Worm (Caenorhabditis elegans) whole organism, L4 larva: ENCODE measurements around the gene fdgt-2.
A peak's percentile ranks its signal among the peaks of the same experiment; 100 is the strongest.

Experiments
- F44E2.7 ChIP-seq: fragments of 200-800 bp; sonication (Bioruptor generic); IDR thresholded peaks from 2 replicates; pipeline ENCODE4 v2.1.2; 2022; ENCODE audit warnings: missing genetic modification characterization, missing compliant biosample characterization
- T20F7.1 ChIP-seq: fragments of 200-800 bp; sonication (Bioruptor generic); optimal IDR thresholded peaks from 2 replicates; lab custom pipeline; 2018; ENCODE audit warnings: mild to moderate bottlenecking, missing genetic modification characterization, missing compliant biosample characterization
- Y105C5A.15 ChIP-seq: fragments of 200-800 bp; sonication (Bioruptor generic); IDR thresholded peaks from 2 replicates; pipeline ENCODE4 v1.3.6; 2022; ENCODE audit warnings: missing genetic modification characterization, missing compliant biosample characterization
- ZK546.5 ChIP-seq, 2 experiments: sonication (generic microtip); optimal IDR thresholded peaks; 2 replicates each; lab custom pipeline; 2017; ENCODE audit warnings: missing biosample characterization in 2 of 2, missing genetic modification characterization in 2 of 2
- aha-1 ChIP-seq: fragments of 150-350 bp; peaks from one replicate; lab custom pipeline; 2014; ENCODE audit warnings: missing biosample characterization, missing genetic modification characterization
- aly-2 ChIP-seq: sonication (generic microtip); optimal IDR thresholded peaks from 2 replicates; lab custom pipeline; 2018; ENCODE audit warnings: missing biosample characterization, missing genetic modification characterization
- ama-1 ChIP-seq: fragments of 150-350 bp; optimal IDR thresholded peaks from 2 replicates; lab custom pipeline; 2014; ENCODE audit warnings: inconsistent platforms, mixed read lengths
- ceh-28 ChIP-seq: fragments of 150-350 bp; optimal IDR thresholded peaks from 2 replicates; lab custom pipeline; 2014; ENCODE audit warnings: missing biosample characterization, missing genetic modification reagents, missing genetic modification characterization
- ceh-44 ChIP-seq: fragments of 200-800 bp; sonication (Bioruptor generic); IDR thresholded peaks from 2 replicates; pipeline ENCODE4 v1.3.6; 2022; ENCODE audit warnings: missing genetic modification reagents, missing genetic modification characterization, missing compliant biosample characterization
- ces-1 ChIP-seq: fragments of 150-350 bp; sonication (generic microtip); optimal IDR thresholded peaks from 4 replicates; lab custom pipeline; 2014; ENCODE audit warnings: missing biosample characterization, missing genetic modification reagents, missing genetic modification characterization
- daf-16 ChIP-seq, 3 experiments: sonication (generic microtip); optimal IDR thresholded peaks; 2 replicates each; lab custom pipeline; 2016 to 2017; ENCODE audit warnings: missing genetic modification characterization in 3 of 3, missing genetic modification reagents in 3 of 3, mild to moderate bottlenecking in 2 of 3, missing compliant biosample characterization in 2 of 3, missing biosample characterization in 1 of 3, moderate library complexity in 1 of 3
- daf-8 ChIP-seq: fragments of 200-800 bp; sonication (Bioruptor generic); IDR thresholded peaks from 2 replicates; pipeline ENCODE4 v1.3.6; 2022; ENCODE audit warnings: missing genetic modification characterization, missing compliant biosample characterization
- dmd-6 ChIP-seq: fragments of 200-800 bp; sonication (Bioruptor generic); IDR thresholded peaks from 2 replicates; pipeline ENCODE4 v1.3.6; 2022; ENCODE audit warnings: missing genetic modification reagents, missing genetic modification characterization, missing compliant biosample characterization
- dpl-1 ChIP-seq: fragments of 150-350 bp; optimal IDR thresholded peaks from 2 replicates; lab custom pipeline; 2014; ENCODE audit warnings: missing biosample characterization, missing genetic modification reagents, missing genetic modification characterization
- dve-1 ChIP-seq: sonication (generic microtip); optimal IDR thresholded peaks from 2 replicates; lab custom pipeline; 2017; ENCODE audit warnings: antibody characterized with exemption, mild to moderate bottlenecking, missing genetic modification characterization, missing compliant biosample characterization; ENCODE audit not compliant: insufficient read depth
- egl-43 ChIP-seq: fragments of 200-800 bp; sonication (Bioruptor generic); IDR thresholded peaks from 2 replicates; pipeline ENCODE4 v1.3.6; 2022; ENCODE audit warnings: missing genetic modification reagents, missing genetic modification characterization, missing compliant biosample characterization
- gei-8 ChIP-seq: fragments of 200-800 bp; sonication (Bioruptor generic); optimal IDR thresholded peaks from 2 replicates; lab custom pipeline; 2018; ENCODE audit warnings: mild to moderate bottlenecking, missing genetic modification characterization, missing compliant biosample characterization
- hif-1 ChIP-seq, 2 experiments: sonication (generic microtip); optimal IDR thresholded peaks; 2 replicates each; lab custom pipeline; 2016 to 2017; ENCODE audit warnings: missing compliant biosample characterization in 2 of 2, missing genetic modification characterization in 2 of 2, missing genetic modification reagents in 2 of 2, missing genotype in 2 of 2, mild to moderate bottlenecking in 1 of 2
- hlh-11 ChIP-seq: fragments of 200-800 bp; sonication (Bioruptor generic); optimal IDR thresholded peaks from 2 replicates; lab custom pipeline; 2018; ENCODE audit warnings: mild to moderate bottlenecking, missing genetic modification characterization, missing compliant biosample characterization
- hlh-30 ChIP-seq: sonication (generic microtip); optimal IDR thresholded peaks from 2 replicates; lab custom pipeline; 2017; ENCODE audit warnings: antibody characterized with exemption, mild to moderate bottlenecking, missing genetic modification characterization, missing compliant biosample characterization; ENCODE audit not compliant: insufficient read depth
- lim-7 ChIP-seq: fragments of 200-800 bp; sonication (Bioruptor generic); IDR thresholded peaks from 2 replicates; pipeline ENCODE4 v1.3.6; 2022; ENCODE audit warnings: missing genetic modification characterization, missing compliant biosample characterization
- lin-13 ChIP-seq: fragments of 150-350 bp; optimal IDR thresholded peaks from 2 replicates; lab custom pipeline; 2014; ENCODE audit warnings: missing biosample characterization, missing genetic modification reagents, missing genetic modification characterization
- lin-29 ChIP-seq: fragments of 200-800 bp; sonication (Bioruptor generic); IDR thresholded peaks from 2 replicates; pipeline ENCODE4 v1.3.6; 2022; ENCODE audit warnings: missing genetic modification reagents, missing genetic modification characterization, missing compliant biosample characterization
- lin-38 ChIP-seq: fragments of 200-800 bp; sonication (Bioruptor generic); IDR thresholded peaks from 2 replicates; pipeline ENCODE4 v1.3.6; 2022; ENCODE audit warnings: missing genetic modification reagents, missing genetic modification characterization, missing compliant biosample characterization
- lir-3 ChIP-seq: sonication (generic microtip); optimal IDR thresholded peaks from 2 replicates; lab custom pipeline; 2016; ENCODE audit warnings: mild to moderate bottlenecking, missing genetic modification characterization, missing compliant biosample characterization
- lsy-2 ChIP-seq, 2 experiments: fragments of 150-350 bp in 1 of 2; sonication (generic microtip) in 1 of 2; optimal IDR thresholded peaks; 2 replicates each; lab custom pipeline; 2014 to 2017; ENCODE audit warnings: missing biosample characterization in 2 of 2, missing genetic modification characterization in 2 of 2
- madf-5 ChIP-seq, 2 experiments: fragments of 200-800 bp; sonication (Bioruptor generic); IDR thresholded peaks; 2 replicates each; pipeline ENCODE4 v1.3.6; 2022; ENCODE audit warnings: missing compliant biosample characterization in 2 of 2, missing genetic modification characterization in 2 of 2
- mep-1 ChIP-seq: fragments of 150-350 bp; sonication (generic microtip); optimal IDR thresholded peaks from 3 replicates; lab custom pipeline; 2014; ENCODE audit warnings: missing biosample characterization, missing genetic modification characterization
- mes-2 ChIP-seq: sonication (generic microtip); optimal IDR thresholded peaks from 2 replicates; lab custom pipeline; 2016; ENCODE audit warnings: missing genotype, mild to moderate bottlenecking, missing genetic modification characterization, missing compliant biosample characterization; ENCODE audit not compliant: poor library complexity, severe bottlenecking
- nhr-10 ChIP-seq: fragments of 150-350 bp; optimal IDR thresholded peaks from 2 replicates; lab custom pipeline; 2014; ENCODE audit warnings: missing biosample characterization, missing genetic modification characterization
- nhr-102 ChIP-seq: sonication (generic microtip); optimal IDR thresholded peaks from 2 replicates; lab custom pipeline; 2016; ENCODE audit warnings: mild to moderate bottlenecking, missing genetic modification characterization, moderate library complexity, missing compliant biosample characterization
- nhr-237 ChIP-seq: sonication (generic microtip); optimal IDR thresholded peaks from 2 replicates; lab custom pipeline; 2017; ENCODE audit warnings: missing biosample characterization, missing genetic modification characterization
- nhr-25 ChIP-seq: sonication (generic microtip); optimal IDR thresholded peaks from 2 replicates; lab custom pipeline; 2017; ENCODE audit warnings: missing genetic modification characterization, mild to moderate bottlenecking, missing compliant biosample characterization, antibody characterized with exemption, moderate library complexity, borderline replicate concordance; ENCODE audit not compliant: insufficient read depth
- nhr-41 ChIP-seq: fragments of 200-800 bp; sonication (Bioruptor generic); IDR thresholded peaks from 2 replicates; pipeline ENCODE4 v1.3.6; 2022; ENCODE audit warnings: missing genetic modification reagents, missing genetic modification characterization, missing compliant biosample characterization
- nhr-6 ChIP-seq: fragments of 150-350 bp; optimal IDR thresholded peaks from 2 replicates; lab custom pipeline; 2014; ENCODE audit warnings: missing biosample characterization, missing genetic modification characterization
- pha-4 ChIP-seq, 2 experiments: fragments of 150-350 bp in 1 of 2; fragments of 200-800 bp in 1 of 2; sonication (Bioruptor generic) in 1 of 2; IDR thresholded peaks in 1 of 2; optimal IDR thresholded peaks in 1 of 2; 2 replicates each; pipeline versions ENCODE4 v1.3.6 to Lab custom; 2014 to 2022; ENCODE audit warnings: missing genetic modification characterization in 2 of 2, missing genetic modification reagents in 2 of 2, missing biosample characterization in 1 of 2, missing compliant biosample characterization in 1 of 2
- saeg-2 ChIP-seq: fragments of 200-800 bp; sonication (Bioruptor generic); IDR thresholded peaks from 2 replicates; pipeline ENCODE4 v1.3.6; 2022; ENCODE audit warnings: missing genetic modification reagents, missing genetic modification characterization, missing compliant biosample characterization
- set-16 ChIP-seq: fragments of 200-800 bp; sonication (Bioruptor generic); IDR thresholded peaks from 2 replicates; pipeline ENCODE4 v1.3.6; 2022; ENCODE audit warnings: missing genetic modification reagents, missing genetic modification characterization, missing compliant biosample characterization
- snpc-4 ChIP-seq: fragments of 150-350 bp; optimal IDR thresholded peaks from 2 replicates; lab custom pipeline; 2014; ENCODE audit warnings: missing biosample characterization, missing genetic modification characterization
- spr-3 ChIP-seq: fragments of 200-800 bp; sonication (Bioruptor generic); optimal IDR thresholded peaks from 2 replicates; lab custom pipeline; 2018; ENCODE audit warnings: mild to moderate bottlenecking, missing genetic modification characterization, missing compliant biosample characterization
- unc-130 ChIP-seq: sonication (generic microtip); optimal IDR thresholded peaks from 2 replicates; lab custom pipeline; 2016; ENCODE audit warnings: missing genetic modification reagents, missing genetic modification characterization, missing compliant biosample characterization
- zip-2 ChIP-seq: fragments of 150-350 bp; optimal IDR thresholded peaks from 2 replicates; lab custom pipeline; 2014; ENCODE audit warnings: missing biosample characterization, missing genetic modification characterization
- ztf-11 ChIP-seq: fragments of 150-350 bp; optimal IDR thresholded peaks from 2 replicates; lab custom pipeline; 2014; ENCODE audit warnings: missing biosample characterization, missing genetic modification characterization
- ztf-7 ChIP-seq: fragments of 150-350 bp; optimal IDR thresholded peaks from 2 replicates; lab custom pipeline; 2014; ENCODE audit warnings: missing biosample characterization, missing genetic modification characterization

The fdgt-2 gene

DNA sequence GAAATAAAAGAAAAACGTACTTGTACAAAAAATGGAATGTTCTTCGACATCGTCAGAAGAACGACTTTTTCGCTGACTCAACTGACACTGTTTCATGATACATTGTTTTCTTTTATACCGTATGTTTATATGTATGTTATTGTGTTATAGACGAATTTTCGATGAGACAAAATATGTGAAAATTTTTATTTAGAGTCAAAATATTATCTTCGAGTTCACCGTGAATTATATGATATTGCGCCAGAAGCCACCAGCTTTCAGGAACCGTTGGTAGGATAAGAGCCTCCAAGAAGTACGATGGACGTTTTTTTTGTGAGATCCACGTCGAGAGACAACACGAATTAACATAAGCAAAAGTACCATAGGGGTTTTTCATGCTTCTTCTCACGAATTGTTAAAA lies 38.7 kb downstream of the fdgt-2 start, which contains the start of gene F22B5.6:
F22B5.6 (minus strand) TSS at position 101 of the 400 bp plus-strand sequence.
- TF ChIP-seq lim-7 (GFP tag; lab: Robert Waterston, UW) (no peak), pha-4 (GFP tag; IDR thresholded peaks at IDR 0.05; lab: Robert Waterston, UW) (no peak), pha-4 (tag; optimal IDR thresholded peaks at IDR 0.05; lab: Kevin White, UChicago) (no peak), lin-29 (no peak), unc-130 (no peak), nhr-41 (GFP tag; lab: Robert Waterston, UW) (no peak), daf-16 (GFP tag; optimal IDR thresholded peaks at IDR 0.05; lab: Kevin White, UChicago) (no peak), daf-16 (tag; optimal IDR thresholded peaks at IDR 0.05; lab: Kevin White, UChicago) (no peak), aha-1 (tag; lab: Kevin White, UChicago) (no peak)

- TF ChIP-seq ztf-7 (tag; lab: Kevin White, UChicago), result no peak
- TF ChIP-seq Y105C5A.15 (GFP tag; lab: Robert Waterston, UW), result no peak
- TF ChIP-seq unc-130, result peak; percentile 21
- TF ChIP-seq ama-1 (lab: Kevin White, UChicago), result no peak
- peak; percentile 13 for TF ChIP-seq dpl-1 (GFP tag; lab: Kevin White, UChicago)
- TF ChIP-seq lin-38 (GFP tag; lab: Robert Waterston, UW), result 0 out of 2 replicates have a peak, but pooled peaks have one; percentile 22
These were observed 39.4 kb downstream of the fdgt-2 start for ce11 chrII:8456681-8457389.

ce11 chrII:8457438-8457837 lies 40.0 kb downstream of the fdgt-2 start, which contains the start of gene zyg-9:
Gene zyg-9, plus strand, starts transcription at chrII:8457818.
- no peak for TF ChIP-seq snpc-4 (tag; lab: Kevin White, UChicago)
- peak; percentile 28; the same call in 1 of the 2 replicates for TF ChIP-seq egl-43 (GFP tag; lab: Robert Waterston, UW)
- no peak for TF ChIP-seq ZK546.5 (tag; optimal IDR thresholded peaks at IDR 0.05; lab: Kevin White, UChicago)
- TF ChIP-seq mep-1, result peak; percentile 10
- TF ChIP-seq nhr-41 (GFP tag; lab: Robert Waterston, UW), result no peak
- TF ChIP-seq mes-2 (tag; lab: Kevin White, UChicago), result peak; percentile 37
- peak in 1 of 2 experiments; percentile 22 for TF ChIP-seq hif-1 (tag; optimal IDR thresholded peaks at IDR 0.05; lab: Kevin White, UChicago)
- TF ChIP-seq lir-3 (tag; lab: Kevin White, UChicago), result no peak
- TF ChIP-seq T20F7.1 (GFP tag; lab: Kevin White, UChicago), result no peak
- no peak for TF ChIP-seq nhr-6
- no peak for TF ChIP-seq lin-13 (GFP tag; lab: Kevin White, UChicago)
- peak in 1 of 2 experiments; percentile 60 for TF ChIP-seq lsy-2 (tag; optimal IDR thresholded peaks at IDR 0.05; lab: Kevin White, UChicago)
- no peak for TF ChIP-seq ceh-44 (GFP tag; lab: Robert Waterston, UW)
- TF ChIP-seq dve-1, result peak; percentile 7
- no peak for TF ChIP-seq madf-5 (GFP tag; IDR thresholded peaks at IDR 0.05; lab: Robert Waterston, UW)
- peak; percentile 24 for TF ChIP-seq hlh-11
- TF ChIP-seq hlh-30 (tag; lab: Kevin White, UChicago), result peak; percentile 83
- no peak for TF ChIP-seq lin-38 (GFP tag; lab: Robert Waterston, UW)
- no peak for TF ChIP-seq nhr-102 (tag; lab: Kevin White, UChicago)
- no peak for TF ChIP-seq unc-130
- TF ChIP-seq nhr-25 (tag; lab: Kevin White, UChicago), result no peak
- TF ChIP-seq set-16, result no peak
- TF ChIP-seq lim-7 (GFP tag; lab: Robert Waterston, UW), result no peak
- TF ChIP-seq saeg-2 (GFP tag; lab: Robert Waterston, UW), result no peak
- no peak for TF ChIP-seq gei-8 (GFP tag; lab: Kevin White, UChicago)
- TF ChIP-seq dpl-1 (GFP tag; lab: Kevin White, UChicago), result peak; percentile 5
- no peak for TF ChIP-seq dmd-6
- TF ChIP-seq nhr-10, result no peak
- no peak for TF ChIP-seq ces-1 (GFP tag; lab: Kevin White, UChicago)
- no peak for TF ChIP-seq aly-2
- TF ChIP-seq daf-8 (GFP tag; lab: Robert Waterston, UW), result no peak
- peak; percentile 64 for TF ChIP-seq aha-1 (tag; lab: Kevin White, UChicago)
- TF ChIP-seq ztf-11 (tag; lab: Kevin White, UChicago), result no peak
- TF ChIP-seq F44E2.7 (GFP tag; lab: Robert Waterston, UW), result no peak
- TF ChIP-seq spr-3, result no peak
- peak; percentile 11 for TF ChIP-seq ceh-28 (tag; lab: Kevin White, UChicago)
- no peak for TF ChIP-seq nhr-237 (tag; lab: Kevin White, UChicago)
- no peak for TF ChIP-seq zip-2 (tag; lab: Kevin White, UChicago)
